Worm (Caenorhabditis elegans) whole organism, late embryonic: ENCODE results near the gene M01H9.2.

Experiments
- F13H6.1 ChIP-seq: sonication (generic microtip); optimal IDR thresholded peaks from 2 replicates; lab custom pipeline; 2016; ENCODE audit warnings: missing genetic modification characterization, missing compliant biosample characterization
- K09A11.1 ChIP-seq: sonication (generic microtip); optimal IDR thresholded peaks from 2 replicates; lab custom pipeline; 2017; ENCODE audit warnings: antibody characterized with exemption, mild to moderate bottlenecking, missing genetic modification characterization, missing compliant biosample characterization; ENCODE audit not compliant: insufficient read depth
- T23F11.4 ChIP-seq: fragments of 200-800 bp; sonication (Bioruptor generic); optimal IDR thresholded peaks from 2 replicates; lab custom pipeline; 2018; ENCODE audit warnings: mild to moderate bottlenecking, missing genetic modification characterization, missing compliant biosample characterization
- ama-1 ChIP-seq: fragments of 150-350 bp; optimal IDR thresholded peaks from 2 replicates; lab custom pipeline; 2014
- ceh-14 ChIP-seq: sonication (generic microtip); optimal IDR thresholded peaks from 2 replicates; lab custom pipeline; 2016; ENCODE audit warnings: missing genotype, missing genetic modification characterization, missing compliant biosample characterization
- ceh-18 ChIP-seq: sonication (generic microtip); optimal IDR thresholded peaks from 2 replicates; lab custom pipeline; 2016; ENCODE audit warnings: missing genetic modification characterization, missing compliant biosample characterization
- ceh-22 ChIP-seq: sonication (generic microtip); optimal IDR thresholded peaks from 2 replicates; lab custom pipeline; 2017; ENCODE audit warnings: missing biosample characterization, missing genetic modification characterization
- ceh-30 ChIP-seq: fragments of 150-350 bp; optimal IDR thresholded peaks from 2 replicates; lab custom pipeline; 2014; ENCODE audit warnings: missing biosample characterization, missing genetic modification characterization
- ceh-31 ChIP-seq: sonication (generic microtip); optimal IDR thresholded peaks from 2 replicates; lab custom pipeline; 2016; ENCODE audit warnings: missing genetic modification characterization, missing compliant biosample characterization
- ceh-34 ChIP-seq: sonication (generic microtip); optimal IDR thresholded peaks from 2 replicates; lab custom pipeline; 2016; ENCODE audit warnings: mild to moderate bottlenecking, missing genetic modification characterization, missing compliant biosample characterization
- ceh-45 ChIP-seq: fragments of 200-800 bp; sonication (Bioruptor generic); IDR thresholded peaks from 2 replicates; pipeline ENCODE4 v1.3.6; 2022; ENCODE audit warnings: missing genetic modification reagents, missing genetic modification characterization, missing compliant biosample characterization
- ceh-48 ChIP-seq: sonication (generic microtip); optimal IDR thresholded peaks from 2 replicates; lab custom pipeline; 2016; ENCODE audit warnings: missing genetic modification characterization, inconsistent platforms, missing compliant biosample characterization
- ceh-6 ChIP-seq: fragments of 200-800 bp; sonication (Bioruptor generic); optimal IDR thresholded peaks from 2 replicates; lab custom pipeline; 2018; ENCODE audit warnings: mild to moderate bottlenecking, missing genetic modification characterization, missing compliant biosample characterization
- ceh-9 ChIP-seq: sonication (generic microtip); optimal IDR thresholded peaks from 2 replicates; lab custom pipeline; 2016; ENCODE audit warnings: mild to moderate bottlenecking, missing genetic modification characterization, inconsistent platforms, missing compliant biosample characterization
- che-1 ChIP-seq: sonication (generic microtip); optimal IDR thresholded peaks from 2 replicates; lab custom pipeline; 2016; ENCODE audit warnings: mild to moderate bottlenecking, missing genetic modification characterization, missing compliant biosample characterization
- dve-1 ChIP-seq: sonication (generic microtip); optimal IDR thresholded peaks from 2 replicates; lab custom pipeline; 2017; ENCODE audit warnings: antibody characterized with exemption, mild to moderate bottlenecking, missing genetic modification characterization, missing compliant biosample characterization
- elt-2 ChIP-seq: sonication (generic microtip); optimal IDR thresholded peaks from 2 replicates; lab custom pipeline; 2016; ENCODE audit warnings: missing genetic modification reagents, missing genetic modification characterization, missing compliant biosample characterization
- elt-4 ChIP-seq: sonication (generic microtip); optimal IDR thresholded peaks from 2 replicates; lab custom pipeline; 2016; ENCODE audit warnings: missing genetic modification characterization, missing compliant biosample characterization
- ets-4 ChIP-seq: sonication (generic microtip); optimal IDR thresholded peaks from 2 replicates; lab custom pipeline; 2016; ENCODE audit warnings: missing genetic modification characterization, missing compliant biosample characterization
- eyg-1 ChIP-seq: sonication (generic microtip); optimal IDR thresholded peaks from 2 replicates; lab custom pipeline; 2016; ENCODE audit warnings: missing genotype, missing genetic modification characterization, missing compliant biosample characterization
- fax-1 ChIP-seq: sonication (generic microtip); optimal IDR thresholded peaks from 2 replicates; lab custom pipeline; 2016; ENCODE audit warnings: missing genotype, missing genetic modification characterization, missing compliant biosample characterization
- hlh-30 ChIP-seq: sonication (generic microtip); optimal IDR thresholded peaks from 2 replicates; lab custom pipeline; 2017; ENCODE audit warnings: antibody characterized with exemption, missing genetic modification characterization, missing compliant biosample characterization; ENCODE audit not compliant: insufficient read depth
- hlh-8 ChIP-seq: sonication (generic microtip); optimal IDR thresholded peaks from 2 replicates; lab custom pipeline; 2016; ENCODE audit warnings: missing genotype, missing genetic modification characterization, missing compliant biosample characterization
- lin-11 ChIP-seq: fragments of 200-800 bp; sonication (Bioruptor generic); optimal IDR thresholded peaks from 2 replicates; lab custom pipeline; 2018; ENCODE audit warnings: mild to moderate bottlenecking, missing genetic modification characterization, missing compliant biosample characterization
- madf-2 ChIP-seq: sonication (generic microtip); optimal IDR thresholded peaks from 2 replicates; lab custom pipeline; 2017; ENCODE audit warnings: missing genetic modification characterization, missing compliant biosample characterization
- nfya-1 ChIP-seq: sonication (generic microtip); optimal IDR thresholded peaks from 2 replicates; lab custom pipeline; 2017; ENCODE audit warnings: missing genetic modification characterization, mild to moderate bottlenecking, missing compliant biosample characterization, antibody characterized with exemption, moderate library complexity
- nhr-11 ChIP-seq: fragments of 150-350 bp; optimal IDR thresholded peaks from 2 replicates; lab custom pipeline; 2014; ENCODE audit warnings: missing biosample characterization, missing genetic modification characterization
- pag-3 ChIP-seq: sonication (generic microtip); optimal IDR thresholded peaks from 2 replicates; lab custom pipeline; 2016; ENCODE audit warnings: missing compliant biosample characterization, missing genetic modification characterization, borderline replicate concordance
- pat-9 ChIP-seq: fragments of 200-800 bp; sonication (Bioruptor generic); optimal IDR thresholded peaks from 2 replicates; lab custom pipeline; 2018; ENCODE audit warnings: mild to moderate bottlenecking, missing genetic modification characterization, moderate library complexity, missing compliant biosample characterization
- pax-1 ChIP-seq: fragments of 150-350 bp; optimal IDR thresholded peaks from 2 replicates; lab custom pipeline; 2014; ENCODE audit warnings: missing biosample characterization, missing genetic modification characterization
- pha-2 ChIP-seq: sonication (generic microtip); optimal IDR thresholded peaks from 2 replicates; lab custom pipeline; 2017; ENCODE audit warnings: mild to moderate bottlenecking, missing genetic modification characterization, missing compliant biosample characterization
- pha-4 ChIP-seq: fragments of 150-350 bp; optimal IDR thresholded peaks from 2 replicates; lab custom pipeline; 2018; ENCODE audit warnings: missing biosample characterization, missing genetic modification reagents, missing genetic modification characterization
- pros-1 ChIP-seq: fragments of 150-350 bp; optimal IDR thresholded peaks from 2 replicates; lab custom pipeline; 2014; ENCODE audit warnings: missing biosample characterization, missing genetic modification reagents, missing genetic modification characterization
- ref-2 ChIP-seq: sonication (generic microtip); optimal IDR thresholded peaks from 2 replicates; lab custom pipeline; 2016; ENCODE audit warnings: missing genetic modification characterization, missing compliant biosample characterization
- rnt-1 ChIP-seq: sonication (generic microtip); optimal IDR thresholded peaks from 2 replicates; lab custom pipeline; 2016; ENCODE audit warnings: missing genetic modification characterization, missing compliant biosample characterization
- sdc-2 ChIP-seq: sonication (generic microtip); optimal IDR thresholded peaks from 2 replicates; lab custom pipeline; 2016; ENCODE audit warnings: missing genotype, missing genetic modification characterization, missing compliant biosample characterization
- sox-2 ChIP-seq: fragments of 200-800 bp; sonication (Bioruptor generic); IDR thresholded peaks from 2 replicates; pipeline ENCODE4 v1.3.6; 2022; ENCODE audit warnings: missing genetic modification reagents, missing genetic modification characterization, missing compliant biosample characterization
- sox-4 ChIP-seq: sonication (generic microtip); optimal IDR thresholded peaks from 2 replicates; lab custom pipeline; 2017; ENCODE audit warnings: mild to moderate bottlenecking, missing genetic modification characterization, inconsistent platforms, missing compliant biosample characterization
- syd-9 ChIP-seq: sonication (generic microtip); optimal IDR thresholded peaks from 2 replicates; lab custom pipeline; 2016; ENCODE audit warnings: mild to moderate bottlenecking, missing genetic modification characterization, moderate library complexity, missing compliant biosample characterization
- tbx-2 ChIP-seq: sonication (generic microtip); optimal IDR thresholded peaks from 2 replicates; lab custom pipeline; 2016; ENCODE audit warnings: missing genetic modification characterization, missing compliant biosample characterization
- ttx-3 ChIP-seq: sonication (generic microtip); optimal IDR thresholded peaks from 2 replicates; lab custom pipeline; 2016; ENCODE audit warnings: missing genetic modification reagents, missing genetic modification characterization, missing compliant biosample characterization
- unc-3 ChIP-seq, 2 experiments: fragments of 200-800 bp in 1 of 2; sonication (Bioruptor generic) in 1 of 2; sonication (generic microtip) in 1 of 2; conservative IDR thresholded peaks in 1 of 2; optimal IDR thresholded peaks in 1 of 2; 2 replicates each; pipeline versions ENCODE4 v1.3.6 to Lab custom; 2016 to 2022; ENCODE audit warnings: missing compliant biosample characterization in 2 of 2, missing genetic modification characterization in 2 of 2, missing genetic modification reagents in 1 of 2
- unc-42 ChIP-seq: sonication (generic microtip); optimal IDR thresholded peaks from 2 replicates; lab custom pipeline; 2016; ENCODE audit warnings: missing genotype, missing genetic modification characterization, missing compliant biosample characterization
- unc-55 ChIP-seq: sonication (generic microtip); optimal IDR thresholded peaks from 2 replicates; lab custom pipeline; 2017; ENCODE audit warnings: missing biosample characterization, missing genetic modification reagents, missing genetic modification characterization
- unc-86 ChIP-seq: sonication (generic microtip); optimal IDR thresholded peaks from 2 replicates; lab custom pipeline; 2016; ENCODE audit warnings: missing genetic modification characterization, missing compliant biosample characterization
- zip-5 ChIP-seq: sonication (generic microtip); optimal IDR thresholded peaks from 2 replicates; lab custom pipeline; 2016; ENCODE audit warnings: missing genetic modification characterization, missing compliant biosample characterization
- ztf-16 ChIP-seq: sonication (generic microtip); optimal IDR thresholded peaks from 2 replicates; lab custom pipeline; 2017; ENCODE audit warnings: missing genetic modification characterization, missing compliant biosample characterization

M01H9.2 gene

ce11 chrIV:4447284-4447366 lies 15.9 kb downstream of the M01H9.2 start, which contains the start of gene chat-1:
TSS of gene chat-1 (plus strand) at chrIV:4447331.
- TF ChIP-seq sox-4 (tag; lab: Kevin White, UChicago) = no peak
- no peak for TF ChIP-seq pax-1 (tag; lab: Kevin White, UChicago)
- no peak for TF ChIP-seq sdc-2 (tag; lab: Kevin White, UChicago)
- TF ChIP-seq ceh-18 (tag; lab: Kevin White, UChicago) = no peak
- TF ChIP-seq ets-4 (tag; lab: Kevin White, UChicago) = no peak
- no peak for TF ChIP-seq ceh-30 (tag; lab: Kevin White, UChicago)
- TF ChIP-seq zip-5 (tag; lab: Kevin White, UChicago) = no peak
- no peak for TF ChIP-seq ceh-14
- no peak for TF ChIP-seq K09A11.1
- TF ChIP-seq ceh-9 (tag; lab: Kevin White, UChicago) = no peak
- no peak for TF ChIP-seq ama-1 (lab: Kevin White, UChicago)
- TF ChIP-seq pat-9 (tag; lab: Kevin White, UChicago) = no peak
- TF ChIP-seq ceh-45 = no peak
- no peak for TF ChIP-seq pha-4 (tag; lab: Kevin White, UChicago)
- no peak for TF ChIP-seq hlh-8 (tag; lab: Kevin White, UChicago)
- no peak for TF ChIP-seq ztf-16 (tag; lab: Kevin White, UChicago)

DNA sequence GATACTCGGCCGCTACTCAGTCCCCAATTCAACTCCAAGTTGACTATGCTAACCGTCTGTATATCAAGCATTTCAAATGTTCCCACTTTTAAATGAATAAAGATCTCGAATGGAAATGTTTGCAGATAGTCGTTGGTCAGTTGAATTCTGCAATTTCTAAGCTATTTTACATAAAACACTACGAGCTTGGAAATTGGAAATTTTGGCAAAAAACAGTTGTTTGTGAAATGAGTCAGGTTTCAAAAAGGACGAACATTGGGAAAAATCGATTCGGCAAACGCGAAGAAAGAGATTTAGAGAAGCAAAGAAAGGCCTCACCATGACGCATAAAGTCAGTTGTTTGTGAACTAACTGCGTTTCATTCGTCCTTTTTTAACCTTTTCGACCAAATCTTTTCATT lies 16.1 kb downstream of the M01H9.2 start:
- peak; percentile 69 for TF ChIP-seq ceh-48 (tag; lab: Kevin White, UChicago)
- no peak for TF ChIP-seq ceh-31 (tag; lab: Kevin White, UChicago)
- TF ChIP-seq ama-1 (lab: Kevin White, UChicago) = peak; percentile 76

DNA sequence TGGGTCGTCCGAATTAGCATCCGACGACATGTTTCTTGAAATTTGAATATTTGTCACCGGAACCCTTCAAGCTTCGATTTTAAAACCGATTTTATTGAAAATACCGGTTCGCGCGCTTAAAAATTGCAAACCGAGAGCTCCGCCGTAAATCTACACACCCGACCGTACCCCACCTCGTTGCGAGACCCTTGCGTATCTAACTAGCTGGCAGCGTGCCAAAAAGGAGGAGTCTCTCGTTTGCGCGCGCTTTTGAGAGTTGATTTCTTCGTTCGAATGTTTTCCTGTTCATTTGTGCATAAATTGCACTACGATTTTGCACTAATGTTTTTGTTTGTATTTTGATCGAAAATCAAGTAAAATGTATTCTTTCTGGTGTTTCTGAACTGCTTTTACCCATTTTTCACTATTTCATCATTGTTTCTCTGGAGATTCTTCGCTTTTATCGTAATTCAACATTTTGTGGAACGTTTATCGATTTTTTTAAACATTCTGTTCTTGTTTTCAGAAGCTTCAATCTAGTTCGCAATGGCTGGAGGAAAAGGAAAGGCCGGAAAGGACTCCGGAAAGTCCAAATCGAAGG lies 17.2 kb downstream of the M01H9.2 start, which contains the start of the genes wapl-1 and htz-1:
Gene wapl-1, minus strand, starts transcription at position 30 of the 580 bp plus-strand sequence.
Gene htz-1, plus strand, starts transcription at position 506 of the 580 bp plus-strand sequence.
- TF ChIP-seq lin-11 (tag; lab: Kevin White, UChicago) (no peak), T23F11.4 (GFP tag; lab: Kevin White, UChicago) (no peak), unc-55 (GFP tag; lab: Kevin White, UChicago) (peak; percentile 69), pros-1 (tag; lab: Kevin White, UChicago) (no peak), ceh-34 (peak; percentile 59), syd-9 (tag; lab: Kevin White, UChicago) (peak; percentile 15), ceh-22 (peak; percentile 14), che-1 (tag; lab: Kevin White, UChicago) (no peak), elt-4 (tag; lab: Kevin White, UChicago) (no peak), ceh-48 (tag; lab: Kevin White, UChicago) (peak; percentile 7), fax-1 (peak; percentile 24), ztf-16 (tag; lab: Kevin White, UChicago) (peak; percentile 19), sox-2 (GFP tag; lab: Robert Waterston, UW) (no peak), hlh-8 (tag; lab: Kevin White, UChicago) (peak; percentile 10), ceh-18 (tag; lab: Kevin White, UChicago) (peak; percentile 74), ref-2 (tag; lab: Kevin White, UChicago) (peak; percentile 69), pha-4 (tag; lab: Kevin White, UChicago) (no peak), elt-2 (tag; lab: Kevin White, UChicago) (peak; percentile 51), F13H6.1 (tag; lab: Kevin White, UChicago) (no peak), ceh-45 (no peak), unc-42 (peak; percentile 64), ceh-31 (tag; lab: Kevin White, UChicago) (peak; percentile 67), pag-3 (tag; lab: Kevin White, UChicago) (no peak), rnt-1 (tag; lab: Kevin White, UChicago) (peak; percentile 69), ama-1 (lab: Kevin White, UChicago) (no peak), unc-3 (GFP tag; conservative IDR thresholded peaks at IDR 0.05; lab: Robert Waterston, UW) (no peak), unc-3 (tag; optimal IDR thresholded peaks at IDR 0.05; lab: Kevin White, UChicago) (peak; percentile 53), nfya-1 (tag; lab: Kevin White, UChicago) (peak; percentile 95), dve-1 (tag; lab: Kevin White, UChicago) (peak; percentile 73), madf-2 (tag; lab: Kevin White, UChicago) (peak; percentile 48), ttx-3 (tag; lab: Kevin White, UChicago) (no peak), pha-2 (tag; lab: Kevin White, UChicago) (no peak), tbx-2 (tag; lab: Kevin White, UChicago) (peak; percentile 71), hlh-30 (no peak), nhr-11 (tag; lab: Kevin White, UChicago) (no peak), unc-86 (peak; percentile 9), pax-1 (tag; lab: Kevin White, UChicago) (peak; percentile 61), K09A11.1 (peak; percentile 11), ceh-14 (peak; percentile 58), ceh-6 (GFP tag; lab: Kevin White, UChicago) (no peak), eyg-1 (tag; lab: Kevin White, UChicago) (peak; percentile 24)
